Worm (Caenorhabditis elegans): ENCODE data around the gene F40G12.7.

F40G12.7 gene

ce11 chrV:14270729-14271128, 3.6 kb upstream of the F40G12.7 start, which contains the start of gene F40G12.5:
Gene F40G12.5, minus strand, starts transcription at chrV:14270829.
- TF ChIP-seq mml-1 (tag; optimal IDR thresholded peaks at IDR 0.05) (no peak), elt-1 (tag; optimal IDR thresholded peaks at IDR 0.05) (no peak), ceh-28 (tag; optimal IDR thresholded peaks at IDR 0.05) (no peak), pha-4 (tag; optimal IDR thresholded peaks at IDR 0.05) (no peak), tbx-2 (tag; optimal IDR thresholded peaks at IDR 0.05) (no peak), aly-2 (tag; optimal IDR thresholded peaks at IDR 0.05) (no peak), zag-1 (tag; optimal IDR thresholded peaks at IDR 0.05) (no peak), sea-2 (GFP tag; optimal IDR thresholded peaks at IDR 0.05) (no peak), ceh-82 (tag; optimal IDR thresholded peaks at IDR 0.05) (no peak), ceh-9 (tag; optimal IDR thresholded peaks at IDR 0.05) (no peak), unc-39 (tag; optimal IDR thresholded peaks at IDR 0.05) (no peak), nhr-237 (tag; optimal IDR thresholded peaks at IDR 0.05) (no peak), elt-2 (tag; optimal IDR thresholded peaks at IDR 0.05) (no peak)

ce11 chrV:14273019-14273418, 1.3 kb upstream of the F40G12.7 start, which contains the start of gene F40G12.6:
Gene F40G12.6, minus strand, starts transcription at chrV:14273119.
- TF ChIP-seq eor-1 (tag; optimal IDR thresholded peaks at IDR 0.05) (no peak), nhr-76 (tag; optimal IDR thresholded peaks at IDR 0.05) (no peak), fos-1 (tag; optimal IDR thresholded peaks at IDR 0.05) (no peak), nhr-237 (tag; optimal IDR thresholded peaks at IDR 0.05) (no peak), ceh-82 (tag; optimal IDR thresholded peaks at IDR 0.05) (no peak), elt-3 (tag; optimal IDR thresholded peaks at IDR 0.05) (no peak), unc-39 (tag; optimal IDR thresholded peaks at IDR 0.05) (no peak)

ce11 chrV:14279777-14280176, 5.4 kb downstream of the F40G12.7 start, which contains the start of gene srt-33:
Gene srt-33, minus strand, starts transcription at chrV:14279877.
- TF ChIP-seq ceh-16 (tag; optimal IDR thresholded peaks at IDR 0.05) (no peak), fkh-10 (GFP tag; optimal IDR thresholded peaks at IDR 0.05) (no peak), lin-39 (tag; optimal IDR thresholded peaks at IDR 0.05) (no peak), ceh-28 (tag; optimal IDR thresholded peaks at IDR 0.05) (no peak), lin-15B (tag; optimal IDR thresholded peaks at IDR 0.05) (no peak), hmg-11 (tag; optimal IDR thresholded peaks at IDR 0.05) (no peak), pha-4 (tag; optimal IDR thresholded peaks at IDR 0.05) (no peak), nhr-43 (tag; optimal IDR thresholded peaks at IDR 0.05; ENCODE audit: poor library complexity, severe bottlenecking) (no peak), ceh-82 (tag; optimal IDR thresholded peaks at IDR 0.05) (no peak), fos-1 (tag; optimal IDR thresholded peaks at IDR 0.05) (no peak), sea-2 (GFP tag; optimal IDR thresholded peaks at IDR 0.05) (no peak), pqm-1 (tag; optimal IDR thresholded peaks at IDR 0.05) (no peak)

- TF ChIP-seq elt-1 (tag; optimal IDR thresholded peaks at IDR 0.05) = no peak
- TF ChIP-seq unc-39 (tag; optimal IDR thresholded peaks at IDR 0.05) = no peak
- no peak for TF ChIP-seq ceh-9 (tag; optimal IDR thresholded peaks at IDR 0.05)
Observed at ce11 chrV:14282222-14282709, 7.9 kb downstream of the F40G12.7 start, which contains the start of the genes srt-74 and F40G12.9. Gene srt-74, minus strand, starts transcription at chrV:14282322. Gene F40G12.9, plus strand, starts transcription at chrV:14282659.

- no peak for TF ChIP-seq unc-39 (tag; optimal IDR thresholded peaks at IDR 0.05)
- no peak for TF ChIP-seq fkh-10 (GFP tag; optimal IDR thresholded peaks at IDR 0.05)
- no peak for TF ChIP-seq fos-1 (tag; optimal IDR thresholded peaks at IDR 0.05)
- TF ChIP-seq snpc-4 (tag; optimal IDR thresholded peaks at IDR 0.05) = no peak
- no peak for TF ChIP-seq sea-2 (GFP tag; optimal IDR thresholded peaks at IDR 0.05)
- TF ChIP-seq nhr-23 (tag; optimal IDR thresholded peaks at IDR 0.05) = no peak
- no peak for TF ChIP-seq nhr-237 (tag; optimal IDR thresholded peaks at IDR 0.05)
- no peak for TF ChIP-seq egl-5 (tag; optimal IDR thresholded peaks at IDR 0.05)
- no peak for TF ChIP-seq fkh-2 (tag; optimal IDR thresholded peaks at IDR 0.05)
- no peak for TF ChIP-seq jun-1 (tag; optimal IDR thresholded peaks at IDR 0.05)
Observed at ce11 chrV:14283241-14283640, 8.9 kb downstream of the F40G12.7 start, which contains the start of gene F40G12.10. Gene F40G12.10, plus strand, starts transcription at chrV:14283541.

- TF ChIP-seq elt-1 (tag; optimal IDR thresholded peaks at IDR 0.05) = no peak
- TF ChIP-seq nhr-76 (tag; optimal IDR thresholded peaks at IDR 0.05) = no peak
- TF ChIP-seq nhr-25 (tag; optimal IDR thresholded peaks at IDR 0.05) = no peak
- TF ChIP-seq jun-1 (tag; optimal IDR thresholded peaks at IDR 0.05) = no peak
- no peak for TF ChIP-seq lin-15B (tag; optimal IDR thresholded peaks at IDR 0.05)
- TF ChIP-seq skn-1 (tag; optimal IDR thresholded peaks at IDR 0.05) = no peak
- TF ChIP-seq fkh-10 (GFP tag; optimal IDR thresholded peaks at IDR 0.05) = no peak
- TF ChIP-seq egl-5 (tag; optimal IDR thresholded peaks at IDR 0.05) = no peak
- no peak for TF ChIP-seq R02D3.7 (tag; optimal IDR thresholded peaks at IDR 0.05)
- TF ChIP-seq ama-1 (optimal IDR thresholded peaks at IDR 0.05) = no peak
- TF ChIP-seq hmg-11 (tag; optimal IDR thresholded peaks at IDR 0.05) = no peak
- no peak for TF ChIP-seq ceh-16 (tag; optimal IDR thresholded peaks at IDR 0.05)
- TF ChIP-seq sea-2 (GFP tag; optimal IDR thresholded peaks at IDR 0.05) = no peak
- TF ChIP-seq ZK546.5 (tag; optimal IDR thresholded peaks at IDR 0.05) = no peak
Observed at ce11 chrV:14285803-14286202, 11.4 kb downstream of the F40G12.7 start, which contains the start of gene F40G12.11. Gene F40G12.11, plus strand, starts transcription at chrV:14286171.

All from whole organism, L3 larva.